Worm (Caenorhabditis elegans) whole organism, L3 larva: ENCODE results near the gene K06A4.6.

Experiments
- elt-3 ChIP-seq, 3 experiments: fragments of 150-350 bp in 1 of 3; sonication (generic microtip) in 2 of 3; optimal IDR thresholded peaks; 2 replicates in 2 of 3; 4 replicates in 1 of 3; lab custom pipeline; 2014 to 2017; ENCODE audit warnings: missing biosample characterization in 3 of 3, missing genetic modification characterization in 3 of 3
- nhr-237 ChIP-seq: fragments of 150-350 bp; optimal IDR thresholded peaks from 2 replicates; lab custom pipeline; 2014; ENCODE audit warnings: missing biosample characterization, missing genetic modification characterization

DNA sequence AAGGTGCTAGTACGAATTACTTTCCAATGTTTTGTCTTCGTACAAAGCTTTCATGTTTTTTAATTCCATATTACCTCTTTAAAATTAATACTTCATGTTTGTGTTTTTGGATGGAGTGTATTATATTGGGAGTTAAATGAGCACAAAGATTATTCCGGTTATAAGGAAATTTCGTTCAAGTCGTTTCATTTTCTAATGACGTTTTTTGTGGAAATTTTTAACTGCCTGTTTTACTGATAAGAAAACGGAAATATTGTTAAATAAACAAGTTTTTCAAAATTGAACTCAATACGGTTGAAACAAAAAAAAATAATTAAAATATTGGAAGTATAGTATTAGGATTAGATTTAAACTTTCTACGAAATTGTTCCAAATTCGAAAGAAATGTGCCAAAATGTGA lies 46.9 kb upstream of the K06A4.6 start:
- TF ChIP-seq nhr-237 (tag; lab: Kevin White, UChicago) (no peak), elt-3 (tag; optimal IDR thresholded peaks at IDR 0.05; lab: Kevin White, UChicago) (no peak)
